Fruit fly (Drosophila melanogaster): Measurements from ENCODE around the gene Stim.

- TF ChIP-seq CG7101 (tag; optimal IDR thresholded peaks at IDR 0.05) (peak; percentile 30), Mnt (GFP tag; optimal IDR thresholded peaks at IDR 0.05) (peak; percentile 16)
Measured at dm6 chrX:15986654-15987053, 46.4 kb upstream of the Stim start, which contains the start of gene ND-20.

Measured in whole organism, adult.